Fruit fly (Drosophila melanogaster) whole organism, pupa: ENCODE data around the gene Polr2A.

Experiments
- CG10348 ChIP-seq: fragments of 200-800 bp; sonication (Bioruptor generic); IDR thresholded peaks from 2 replicates; pipeline ENCODE4 v1.3.6; 2022; ENCODE audit warnings: missing biosample characterization, missing genetic modification characterization
- CG12605 ChIP-seq: fragments of 200-800 bp; sonication (Bioruptor generic); IDR thresholded peaks from 2 replicates; pipeline ENCODE4 v1.3.6; 2022; ENCODE audit warnings: missing biosample characterization, missing genetic modification characterization
- CG13204 ChIP-seq: fragments of 200-800 bp; sonication (Bioruptor generic); optimal IDR thresholded peaks from 2 replicates; lab custom pipeline; 2018; ENCODE audit warnings: missing biosample characterization, mild to moderate bottlenecking, missing genetic modification characterization, moderate library complexity
- CG14655 ChIP-seq: fragments of 200-800 bp; sonication (Bioruptor generic); optimal IDR thresholded peaks from 3 replicates; lab custom pipeline; 2017; ENCODE audit warnings: mild to moderate bottlenecking, missing biosample characterization, missing genetic modification reagents, missing genetic modification characterization
- CG15710 ChIP-seq: fragments of 200-800 bp; sonication (Bioruptor generic); optimal IDR thresholded peaks from 2 replicates; lab custom pipeline; 2018; ENCODE audit warnings: missing biosample characterization, mild to moderate bottlenecking, missing genetic modification characterization, moderate library complexity
- CG17806 ChIP-seq: fragments of 200-800 bp; sonication (Bioruptor generic); optimal IDR thresholded peaks from 2 replicates; lab custom pipeline; 2018; ENCODE audit warnings: missing biosample characterization, mild to moderate bottlenecking, missing genetic modification characterization, moderate library complexity
- CG32121 ChIP-seq: fragments of 200-800 bp; sonication (Bioruptor generic); IDR thresholded peaks from 2 replicates; pipeline ENCODE4 v1.3.6; 2022; ENCODE audit warnings: missing biosample characterization, missing genetic modification characterization
- CG34367 ChIP-seq: fragments of 200-800 bp; sonication (Bioruptor generic); optimal IDR thresholded peaks from 2 replicates; lab custom pipeline; 2018; ENCODE audit warnings: missing biosample characterization, mild to moderate bottlenecking, missing genetic modification characterization
- CG4496 ChIP-seq: fragments of 200-800 bp; sonication (Bioruptor generic); IDR thresholded peaks from 3 replicates; pipeline ENCODE4 v1.3.6; 2022; ENCODE audit warnings: missing biosample characterization, missing genetic modification characterization
- CG8159 ChIP-seq: fragments of 200-800 bp; sonication (Bioruptor generic); optimal IDR thresholded peaks from 3 replicates; lab custom pipeline; 2018; ENCODE audit warnings: missing biosample characterization, mild to moderate bottlenecking, missing genetic modification characterization, moderate library complexity
- CG8301 ChIP-seq: fragments of 200-800 bp; sonication (Bioruptor generic); optimal IDR thresholded peaks from 2 replicates; lab custom pipeline; 2018; ENCODE audit warnings: missing biosample characterization, mild to moderate bottlenecking, missing genetic modification characterization
- CG9948 ChIP-seq: fragments of 200-800 bp; sonication (Bioruptor generic); optimal IDR thresholded peaks from 2 replicates; lab custom pipeline; 2018; ENCODE audit warnings: missing biosample characterization, mild to moderate bottlenecking, missing genetic modification characterization, moderate library complexity
- D1 ChIP-seq: fragments of 200-800 bp; sonication (Bioruptor generic); optimal IDR thresholded peaks from 2 replicates; lab custom pipeline; 2018; ENCODE audit warnings: missing biosample characterization, mild to moderate bottlenecking, missing genetic modification characterization, moderate library complexity
- EcR ChIP-seq: fragments of 200-800 bp; sonication (Bioruptor generic); optimal IDR thresholded peaks from 3 replicates; lab custom pipeline; 2019; ENCODE audit warnings: missing biosample characterization, missing genetic modification characterization, mild to moderate bottlenecking, moderate library complexity, missing genetic modification reagents
- Ets98B ChIP-seq: fragments of 200-800 bp; sonication (Bioruptor generic); IDR thresholded peaks from 2 replicates; pipeline ENCODE4 v1.3.6; 2022; ENCODE audit warnings: missing biosample characterization, missing genetic modification characterization
- Pif1A ChIP-seq: fragments of 200-800 bp; sonication (Bioruptor generic); optimal IDR thresholded peaks from 3 replicates; lab custom pipeline; 2016; ENCODE audit warnings: missing biosample characterization, missing genetic modification characterization
- Pif1B ChIP-seq: fragments of 200-800 bp; sonication (Bioruptor generic); optimal IDR thresholded peaks from 3 replicates; lab custom pipeline; 2016; ENCODE audit warnings: missing biosample characterization, missing genetic modification characterization
- Snoo ChIP-seq: fragments of 200-800 bp; sonication (Bioruptor generic); optimal IDR thresholded peaks from 3 replicates; lab custom pipeline; 2017; ENCODE audit warnings: missing biosample characterization, mild to moderate bottlenecking, missing genetic modification characterization, inconsistent platforms
- fd96Ca ChIP-seq: fragments of 200-800 bp; sonication (Bioruptor generic); IDR thresholded peaks from 3 replicates; pipeline ENCODE4 v1.3.6; 2022; ENCODE audit warnings: missing biosample characterization, missing genetic modification characterization
- gl ChIP-seq: fragments of 200-800 bp; sonication (Bioruptor generic); optimal IDR thresholded peaks from 2 replicates; lab custom pipeline; 2018; ENCODE audit warnings: missing biosample characterization, mild to moderate bottlenecking, missing genetic modification characterization
- rn ChIP-seq: fragments of 200-800 bp; sonication (Bioruptor generic); IDR thresholded peaks from 2 replicates; pipeline ENCODE4 v1.3.6; 2022; ENCODE audit warnings: missing biosample characterization, missing genetic modification characterization

Gene Polr2A

DNA sequence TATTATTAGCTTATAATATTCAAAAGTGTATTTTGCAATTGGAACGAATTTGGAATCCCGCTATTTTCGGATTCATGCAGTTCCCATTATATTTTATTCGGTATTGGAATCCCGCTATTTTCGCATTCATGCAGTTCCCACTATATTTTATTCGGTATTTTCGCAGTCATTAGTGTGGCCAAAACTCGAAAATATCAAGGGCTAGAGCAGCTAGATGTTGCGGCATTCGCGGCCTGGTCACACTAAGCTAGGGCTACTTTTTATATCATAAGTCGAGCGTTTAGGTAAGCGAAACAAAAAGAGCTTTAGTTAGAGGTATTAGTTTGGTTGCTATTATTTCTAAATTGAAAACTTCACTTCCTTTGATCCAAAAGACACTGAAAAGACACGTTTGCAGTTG, 8.7 kb upstream of the Polr2A start:
- no peak for TF ChIP-seq rn (GFP tag; lab: Robert Waterston, UW)
- TF ChIP-seq fd96Ca (GFP tag; lab: Robert Waterston, UW): no peak
- TF ChIP-seq CG17806 (tag; lab: Kevin White, UChicago): no peak
- TF ChIP-seq D1 (tag; lab: Kevin White, UChicago): no peak
- no peak for TF ChIP-seq CG34367 (tag; lab: Kevin White, UChicago)
- no peak for TF ChIP-seq CG15710 (tag; lab: Kevin White, UChicago)
- TF ChIP-seq CG8159 (tag; lab: Kevin White, UChicago): no peak

- no peak for TF ChIP-seq D1 (tag; lab: Kevin White, UChicago)
- peak; percentile 58 for TF ChIP-seq CG34367 (tag; lab: Kevin White, UChicago)
- TF ChIP-seq CG13204 (GFP tag; lab: Kevin White, UChicago): no peak
- TF ChIP-seq CG9948 (tag; lab: Kevin White, UChicago): peak; percentile 51
- TF ChIP-seq Ets98B: peak; percentile 49
- TF ChIP-seq CG32121: peak; percentile 41; the same call in 1 of the 2 replicates
- TF ChIP-seq fd96Ca (GFP tag; lab: Robert Waterston, UW): peak; percentile 47; the same call in 1 of the 3 replicates
- TF ChIP-seq CG14655 (GFP tag; lab: Kevin White, UChicago): no peak
- TF ChIP-seq CG10348: 0 out of 2 replicates have a peak, but pooled peaks have one; percentile 23
- no peak for TF ChIP-seq Pif1B (GFP tag; lab: Kevin White, UChicago)
- TF ChIP-seq CG15710 (tag; lab: Kevin White, UChicago): peak; percentile 78
- TF ChIP-seq gl (tag; lab: Kevin White, UChicago): peak; percentile 55
- TF ChIP-seq Snoo: peak; percentile 59
- TF ChIP-seq EcR (GFP tag; lab: Kevin White, UChicago): peak; percentile 2
- peak; percentile 58 for TF ChIP-seq CG8301 (tag; lab: Kevin White, UChicago)
- no peak for TF ChIP-seq Pif1A
- TF ChIP-seq CG8159 (tag; lab: Kevin White, UChicago): peak; percentile 74
- 0 out of 2 replicates have a peak, but pooled peaks have one; percentile 9 for TF ChIP-seq rn (GFP tag; lab: Robert Waterston, UW)
- TF ChIP-seq CG12605: peak; percentile 27; the same call in 1 of the 2 replicates
- TF ChIP-seq CG4496: peak; percentile 77; the same call in 2 of the 3 replicates
- peak; percentile 49 for TF ChIP-seq CG17806 (tag; lab: Kevin White, UChicago)
Observed at dm6 chrX:11576540-11576939, 6.4 kb upstream of the Polr2A start, which contains the start of gene CG11695. Gene CG11695, plus strand, starts transcription at chrX:11576883.

DNA sequence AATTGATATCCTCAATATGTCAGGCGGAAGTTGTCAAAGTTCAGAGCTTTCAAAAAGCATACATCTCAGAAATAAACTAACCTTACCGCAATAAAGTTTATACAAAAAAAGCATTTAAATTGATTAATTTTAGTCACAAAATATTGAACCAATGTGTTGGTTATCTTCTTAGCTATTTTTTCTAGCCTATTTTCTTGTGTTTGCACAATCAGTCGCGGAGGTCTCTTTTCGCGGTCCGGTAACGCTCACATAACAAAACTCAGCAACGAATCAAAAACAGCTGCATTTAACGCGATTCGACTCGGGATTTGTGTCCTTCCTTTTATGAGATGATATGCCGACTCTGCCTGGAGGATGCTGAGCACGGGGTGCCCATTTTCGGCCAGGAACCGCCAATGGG, 3.4 kb upstream of the Polr2A start, which contains the start of gene CG11696:
CG11696 (plus strand) TSS at position 203 of the 400 bp plus-strand sequence.
- no peak for TF ChIP-seq rn (GFP tag; lab: Robert Waterston, UW)
- TF ChIP-seq gl (tag; lab: Kevin White, UChicago): no peak
- TF ChIP-seq Snoo: no peak
- TF ChIP-seq CG4496: no peak
- TF ChIP-seq CG8301 (tag; lab: Kevin White, UChicago): no peak
- no peak for TF ChIP-seq CG32121
- TF ChIP-seq CG17806 (tag; lab: Kevin White, UChicago): no peak
- no peak for TF ChIP-seq fd96Ca (GFP tag; lab: Robert Waterston, UW)
- no peak for TF ChIP-seq D1 (tag; lab: Kevin White, UChicago)
- TF ChIP-seq CG14655 (GFP tag; lab: Kevin White, UChicago): no peak
- TF ChIP-seq CG15710 (tag; lab: Kevin White, UChicago): no peak
- TF ChIP-seq CG12605: no peak
- TF ChIP-seq CG9948 (tag; lab: Kevin White, UChicago): no peak
- TF ChIP-seq Ets98B: no peak

- TF ChIP-seq CG15710 (tag; lab: Kevin White, UChicago) (no peak), D1 (tag; lab: Kevin White, UChicago) (no peak), CG8301 (tag; lab: Kevin White, UChicago) (no peak), fd96Ca (GFP tag; lab: Robert Waterston, UW) (no peak), CG14655 (GFP tag; lab: Kevin White, UChicago) (no peak), Snoo (no peak), rn (GFP tag; lab: Robert Waterston, UW) (no peak), CG4496 (no peak), CG34367 (tag; lab: Kevin White, UChicago) (no peak), Pif1B (GFP tag; lab: Kevin White, UChicago) (no peak), CG9948 (tag; lab: Kevin White, UChicago) (no peak), CG10348 (no peak)
Observed at dm6 chrX:11572270-11572914, 2.3 kb upstream of the Polr2A start, which contains the start of the genes Kmn1 and Reepl1. Gene Kmn1, minus strand, starts transcription at chrX:11572442. Gene Reepl1, plus strand, starts transcription at chrX:11572707.

dm6 chrX:11561450-11562040, 8.6 kb downstream of the Polr2A start, which contains the start of gene PGRP-SA:
Gene PGRP-SA, plus strand, starts transcription at chrX:11561643.
- TF ChIP-seq CG32121: no peak
- TF ChIP-seq CG4496: 0 out of 3 replicates have a peak, but pooled peaks have one; percentile 12
- no peak for TF ChIP-seq CG13204 (GFP tag; lab: Kevin White, UChicago)
- TF ChIP-seq CG15710 (tag; lab: Kevin White, UChicago): no peak
